Worm (Caenorhabditis elegans) whole organism, mixed stage, embryonic: ENCODE measurements around the gene cts-1.

Experiments
- M03D4.4 ChIP-seq: sonication (generic microtip); optimal IDR thresholded peaks from 2 replicates; lab custom pipeline; 2017; ENCODE audit warnings: mild to moderate bottlenecking, missing genetic modification characterization, missing compliant biosample characterization
- bed-3 ChIP-seq: fragments of 200-800 bp; sonication (Bioruptor generic); optimal IDR thresholded peaks from 3 replicates; lab custom pipeline; 2018; ENCODE audit warnings: mild to moderate bottlenecking, missing genetic modification characterization, moderate library complexity, missing compliant biosample characterization
- blmp-1 ChIP-seq: fragments of 150-350 bp; optimal IDR thresholded peaks from 2 replicates; lab custom pipeline; 2014; ENCODE audit warnings: missing biosample characterization, missing genetic modification characterization
- ceh-39 ChIP-seq: fragments of 150-350 bp; optimal IDR thresholded peaks from 2 replicates; lab custom pipeline; 2014; ENCODE audit warnings: missing biosample characterization, missing genetic modification characterization
- ceh-43 ChIP-seq: fragments of 200-800 bp; sonication (Bioruptor generic); optimal IDR thresholded peaks from 2 replicates; lab custom pipeline; 2018; ENCODE audit warnings: mild to moderate bottlenecking, missing genetic modification characterization, moderate library complexity, missing compliant biosample characterization
- ceh-83 ChIP-seq: fragments of 200-800 bp; sonication (Bioruptor generic); optimal IDR thresholded peaks from 2 replicates; lab custom pipeline; 2018; ENCODE audit warnings: mild to moderate bottlenecking, missing genetic modification characterization, missing compliant biosample characterization
- ces-1 ChIP-seq: fragments of 150-350 bp; optimal IDR thresholded peaks from 2 replicates; lab custom pipeline; 2014; ENCODE audit warnings: missing biosample characterization, missing genetic modification reagents, missing genetic modification characterization
- cnd-1 ChIP-seq: fragments of 200-800 bp; sonication (Bioruptor generic); optimal IDR thresholded peaks from 2 replicates; lab custom pipeline; 2018; ENCODE audit warnings: mild to moderate bottlenecking, missing genetic modification characterization, missing compliant biosample characterization
- drap-1 ChIP-seq: fragments of 200-800 bp; sonication (Bioruptor generic); optimal IDR thresholded peaks from 3 replicates; lab custom pipeline; 2018; ENCODE audit warnings: mild to moderate bottlenecking, missing genetic modification characterization, missing compliant biosample characterization
- elt-1 ChIP-seq: sonication (generic microtip); optimal IDR thresholded peaks from 2 replicates; lab custom pipeline; 2017; ENCODE audit warnings: missing genetic modification characterization, mild to moderate bottlenecking, missing compliant biosample characterization, antibody characterized with exemption, moderate library complexity, borderline replicate concordance; ENCODE audit not compliant: insufficient read depth
- elt-3 ChIP-seq: fragments of 150-350 bp; optimal IDR thresholded peaks from 2 replicates; lab custom pipeline; 2014; ENCODE audit warnings: missing biosample characterization, missing genetic modification characterization
- flh-1 ChIP-seq: fragments of 200-800 bp; sonication (Bioruptor generic); optimal IDR thresholded peaks from 2 replicates; lab custom pipeline; 2018; ENCODE audit warnings: mild to moderate bottlenecking, missing genetic modification characterization, moderate library complexity, missing compliant biosample characterization
- ham-2 ChIP-seq: fragments of 200-800 bp; sonication (Bioruptor generic); optimal IDR thresholded peaks from 2 replicates; lab custom pipeline; 2018; ENCODE audit warnings: mild to moderate bottlenecking, missing genetic modification characterization, missing compliant biosample characterization
- lin-13 ChIP-seq: fragments of 150-350 bp; optimal IDR thresholded peaks from 2 replicates; lab custom pipeline; 2014; ENCODE audit warnings: missing biosample characterization, missing genetic modification characterization
- lin-32 ChIP-seq: fragments of 200-800 bp; sonication (Bioruptor generic); optimal IDR thresholded peaks from 2 replicates; lab custom pipeline; 2018; ENCODE audit warnings: mild to moderate bottlenecking, missing genetic modification characterization, missing compliant biosample characterization
- mab-5 ChIP-seq: fragments of 150-350 bp; optimal IDR thresholded peaks from 2 replicates; lab custom pipeline; 2014; ENCODE audit warnings: missing biosample characterization, missing genetic modification characterization
- mep-1 ChIP-seq: fragments of 150-350 bp; optimal IDR thresholded peaks from 2 replicates; lab custom pipeline; 2017; ENCODE audit warnings: missing biosample characterization, missing genetic modification reagents, missing genetic modification characterization, inconsistent platforms
- mls-2 ChIP-seq: sonication (generic microtip); optimal IDR thresholded peaks from 2 replicates; lab custom pipeline; 2016; ENCODE audit warnings: mild to moderate bottlenecking, missing genetic modification characterization, moderate library complexity, missing compliant biosample characterization
- nhr-12 ChIP-seq: fragments of 150-350 bp; optimal IDR thresholded peaks from 2 replicates; lab custom pipeline; 2014; ENCODE audit warnings: missing biosample characterization, missing genetic modification characterization
- nhr-2 ChIP-seq: fragments of 150-350 bp; optimal IDR thresholded peaks from 2 replicates; lab custom pipeline; 2014; ENCODE audit warnings: missing biosample characterization, missing genetic modification characterization
- nhr-237 ChIP-seq: fragments of 150-350 bp; optimal IDR thresholded peaks from 2 replicates; lab custom pipeline; 2014; ENCODE audit warnings: missing biosample characterization, missing genetic modification characterization
- nhr-28 ChIP-seq: fragments of 150-350 bp; optimal IDR thresholded peaks from 2 replicates; lab custom pipeline; 2014; ENCODE audit warnings: missing biosample characterization, missing genetic modification characterization
- nhr-76 ChIP-seq: sonication (generic microtip); optimal IDR thresholded peaks from 2 replicates; lab custom pipeline; 2017; ENCODE audit warnings: missing biosample characterization, missing genetic modification characterization
- pha-4 ChIP-seq: fragments of 150-350 bp; optimal IDR thresholded peaks from 2 replicates; lab custom pipeline; 2018; ENCODE audit warnings: missing biosample characterization, missing genetic modification reagents, missing genetic modification characterization
- sem-2 ChIP-seq: fragments of 200-800 bp; sonication (Bioruptor generic); optimal IDR thresholded peaks from 2 replicates; lab custom pipeline; 2018; ENCODE audit warnings: mild to moderate bottlenecking, missing genetic modification characterization, missing compliant biosample characterization
- snpc-4 ChIP-seq: fragments of 150-350 bp; optimal IDR thresholded peaks from 2 replicates; lab custom pipeline; 2014; ENCODE audit warnings: missing biosample characterization, missing genetic modification characterization
- tbx-8 ChIP-seq: fragments of 200-800 bp; sonication (Bioruptor generic); optimal IDR thresholded peaks from 2 replicates; lab custom pipeline; 2018; ENCODE audit warnings: mild to moderate bottlenecking, missing genetic modification characterization, moderate library complexity, missing compliant biosample characterization
- unc-120 ChIP-seq: sonication (generic microtip); optimal IDR thresholded peaks from 2 replicates; lab custom pipeline; 2017; ENCODE audit warnings: missing genetic modification characterization, missing compliant biosample characterization; ENCODE audit not compliant: poor library complexity, severe bottlenecking
- unc-39 ChIP-seq: fragments of 150-350 bp; optimal IDR thresholded peaks from 2 replicates; lab custom pipeline; 2014; ENCODE audit warnings: missing biosample characterization, missing genetic modification characterization
- unc-62 ChIP-seq: fragments of 150-350 bp; optimal IDR thresholded peaks from 2 replicates; lab custom pipeline; 2014; ENCODE audit warnings: missing biosample characterization, missing genetic modification reagents, missing genetic modification characterization
- zip-8 ChIP-seq: fragments of 150-350 bp; optimal IDR thresholded peaks from 2 replicates; lab custom pipeline; 2014; ENCODE audit warnings: missing biosample characterization, missing genetic modification characterization
- ztf-11 ChIP-seq: fragments of 150-350 bp; optimal IDR thresholded peaks from 2 replicates; lab custom pipeline; 2014; ENCODE audit warnings: missing biosample characterization, missing genetic modification characterization

Gene cts-1

DNA sequence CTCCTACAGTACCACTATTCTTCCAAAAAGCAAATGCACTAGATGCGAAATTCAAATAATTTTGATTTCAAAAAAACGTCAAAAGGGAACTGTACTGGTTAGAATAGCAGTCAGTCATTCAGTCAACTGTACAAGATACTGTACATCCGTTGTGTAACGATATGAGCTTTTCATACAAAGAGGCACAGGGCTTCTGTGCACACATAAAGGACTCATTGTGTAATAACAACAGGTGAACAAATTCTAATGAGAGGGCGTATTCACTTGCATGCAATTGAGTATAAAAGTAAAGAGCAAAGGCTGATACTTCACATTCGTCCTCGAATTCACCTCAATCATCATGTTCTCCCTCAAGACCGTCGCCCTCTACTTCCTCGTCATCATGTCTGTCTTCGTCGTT, 19.0 kb downstream of the cts-1 start, which contains the start of gene dod-6:
TSS of gene dod-6 (plus strand) at position 301 of the 400 bp plus-strand sequence.
- TF ChIP-seq mls-2 (tag; lab: Kevin White, UChicago): no peak

DNA sequence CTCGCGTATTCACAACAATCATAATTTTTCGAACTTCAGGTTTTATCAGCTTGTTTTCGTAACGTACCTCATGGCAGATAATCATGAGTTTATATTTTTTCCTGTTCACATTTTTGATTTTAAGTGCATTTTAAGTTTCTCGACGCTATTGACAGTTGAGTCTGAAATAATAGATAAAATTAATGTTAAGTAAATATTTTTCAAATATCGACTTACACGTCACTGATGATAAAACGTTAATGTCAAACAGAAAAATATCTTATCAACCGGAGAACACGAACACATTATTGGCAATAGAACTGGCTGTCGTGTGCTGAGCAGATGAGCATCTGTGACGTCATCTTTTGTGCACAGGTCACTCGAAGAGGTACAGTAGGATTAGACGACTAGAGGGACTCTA, 19.6 kb downstream of the cts-1 start:
- TF ChIP-seq elt-1 (tag; lab: Kevin White, UChicago) (no peak), zip-8 (peak; percentile 39), ham-2 (GFP tag; lab: Kevin White, UChicago) (no peak)

DNA sequence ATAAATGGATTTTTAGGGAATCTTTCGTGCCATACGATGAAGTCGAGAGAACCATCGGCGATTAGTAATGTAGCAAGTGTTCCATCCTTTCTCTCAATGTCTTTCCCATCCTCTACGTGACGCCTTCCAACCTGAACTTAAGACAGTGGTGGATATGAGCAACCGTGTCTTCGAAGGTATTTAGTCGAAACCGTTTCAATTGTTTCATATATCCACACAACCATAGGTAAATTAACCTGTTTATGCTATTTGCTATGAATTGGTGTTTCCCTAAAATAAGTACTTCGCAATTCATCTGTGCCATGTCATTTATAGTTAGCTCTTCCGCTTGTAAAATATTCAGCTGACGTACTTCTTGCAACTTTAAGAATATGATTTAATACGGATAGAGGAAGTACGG, 20.5 kb downstream of the cts-1 start:
- no peak for TF ChIP-seq cnd-1
- TF ChIP-seq mep-1 (tag; lab: Kevin White, UChicago): no peak
- no peak for TF ChIP-seq unc-120 (tag; lab: Kevin White, UChicago)
- no peak for TF ChIP-seq mls-2 (tag; lab: Kevin White, UChicago)
- TF ChIP-seq tbx-8 (GFP tag; lab: Kevin White, UChicago): no peak
- no peak for TF ChIP-seq lin-13 (tag; lab: Kevin White, UChicago)
- no peak for TF ChIP-seq unc-39 (tag; lab: Kevin White, UChicago)
- TF ChIP-seq unc-62: no peak
- TF ChIP-seq nhr-2 (tag; lab: Kevin White, UChicago): no peak
- TF ChIP-seq blmp-1 (tag; lab: Kevin White, UChicago): no peak
- TF ChIP-seq nhr-76 (tag; lab: Kevin White, UChicago): no peak
- TF ChIP-seq ces-1 (GFP tag; lab: Kevin White, UChicago): no peak
- no peak for TF ChIP-seq ceh-39 (tag; lab: Kevin White, UChicago)
- no peak for TF ChIP-seq elt-1 (tag; lab: Kevin White, UChicago)
- TF ChIP-seq ceh-83 (GFP tag; lab: Kevin White, UChicago): no peak
- TF ChIP-seq nhr-237 (tag; lab: Kevin White, UChicago): no peak

DNA sequence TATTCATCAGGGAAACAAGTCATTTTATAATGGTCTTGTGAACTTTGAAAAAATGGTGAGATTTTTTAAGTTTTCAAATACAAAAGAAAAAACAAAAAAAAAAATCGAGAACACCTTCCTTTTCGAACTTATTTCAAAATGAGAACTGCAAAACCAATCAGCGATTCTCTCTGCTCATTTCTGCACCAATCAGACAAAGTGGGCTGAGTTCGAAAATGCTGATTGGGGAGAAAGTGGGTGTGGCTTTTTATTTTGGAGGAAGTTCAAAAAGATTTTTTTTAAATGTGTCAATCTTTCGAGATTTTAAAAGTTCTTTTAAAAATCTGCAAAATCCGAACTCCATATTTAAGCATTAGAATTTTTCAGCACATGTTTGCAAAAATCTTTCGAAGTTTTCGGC, 21.9 kb downstream of the cts-1 start:
- TF ChIP-seq lin-32 (GFP tag; lab: Kevin White, UChicago) (no peak), zip-8 (no peak), mab-5 (tag; lab: Kevin White, UChicago) (no peak), mep-1 (tag; lab: Kevin White, UChicago) (no peak), lin-13 (tag; lab: Kevin White, UChicago) (no peak), cnd-1 (no peak), bed-3 (no peak), drap-1 (GFP tag; lab: Kevin White, UChicago) (no peak), nhr-12 (tag; lab: Kevin White, UChicago) (no peak), elt-3 (tag; lab: Kevin White, UChicago) (no peak), pha-4 (tag; lab: Kevin White, UChicago) (no peak), nhr-2 (tag; lab: Kevin White, UChicago) (no peak), nhr-28 (tag; lab: Kevin White, UChicago) (no peak), ceh-43 (GFP tag; lab: Kevin White, UChicago) (no peak), unc-62 (no peak)

DNA sequence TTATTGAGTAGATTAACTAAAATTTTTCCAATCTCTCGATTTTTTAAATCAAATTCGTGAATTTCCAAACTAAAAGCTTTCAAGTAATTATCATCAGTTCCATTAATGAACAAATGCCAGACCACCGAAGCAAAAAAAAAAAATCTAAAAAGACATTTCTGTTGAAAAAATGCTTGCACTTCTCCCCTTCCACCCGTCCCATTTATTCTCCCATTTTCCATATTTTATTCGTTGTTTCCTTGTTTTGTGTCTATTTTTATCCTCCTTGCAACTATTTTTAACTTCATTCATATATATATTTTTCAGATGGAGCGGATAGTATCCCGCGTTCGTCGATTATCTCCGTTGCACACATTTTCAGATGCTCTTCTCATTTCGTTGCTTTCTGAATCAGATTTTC, 27.5 kb downstream of the cts-1 start, which contains the start of gene epac-1:
TSS of gene epac-1 (plus strand) at position 301 of the 400 bp plus-strand sequence.
- no peak for TF ChIP-seq ceh-43 (GFP tag; lab: Kevin White, UChicago)
- no peak for TF ChIP-seq M03D4.4 (tag; lab: Kevin White, UChicago)
- TF ChIP-seq snpc-4 (tag; lab: Kevin White, UChicago): no peak
- TF ChIP-seq ztf-11 (tag; lab: Kevin White, UChicago): no peak

DNA sequence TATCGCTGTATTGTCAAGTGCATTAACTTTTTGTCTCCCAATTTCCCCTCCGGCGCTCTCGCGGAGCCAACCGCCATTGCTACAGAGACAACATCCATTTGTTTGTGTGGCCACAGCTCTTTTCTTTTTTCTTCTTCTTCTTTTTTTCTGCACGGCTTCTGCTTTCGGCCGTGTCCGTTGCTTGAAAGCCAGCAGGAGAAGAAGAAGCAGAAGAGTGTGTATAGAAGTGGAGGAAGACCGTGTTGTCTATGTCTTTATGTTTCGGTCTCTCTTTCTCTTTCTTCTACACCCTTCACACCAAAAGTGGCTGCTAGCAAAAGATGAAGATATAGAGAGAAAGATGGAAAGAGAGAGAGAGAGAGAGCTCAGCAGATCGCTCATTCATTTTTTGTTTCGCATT, 28.6 kb downstream of the cts-1 start:
- TF ChIP-seq sem-2 (GFP tag; lab: Kevin White, UChicago) (no peak), unc-62 (no peak), ham-2 (GFP tag; lab: Kevin White, UChicago) (no peak), flh-1 (GFP tag; lab: Kevin White, UChicago) (no peak)
- TF ChIP-seq, all 35 proteins: peak for 0
